Worm (Caenorhabditis elegans) whole organism, early embryonic: ENCODE data around the gene F37C12.10.

ENCODE experiments used
- ama-1 ChIP-seq: fragments of 150-350 bp; optimal IDR thresholded peaks from 2 replicates; lab custom pipeline; 2014
- ceh-13 ChIP-seq: fragments of 200-800 bp; sonication (Bioruptor generic); optimal IDR thresholded peaks from 2 replicates; lab custom pipeline; 2018; ENCODE audit warnings: mild to moderate bottlenecking, missing genetic modification characterization, missing compliant biosample characterization

DNA sequence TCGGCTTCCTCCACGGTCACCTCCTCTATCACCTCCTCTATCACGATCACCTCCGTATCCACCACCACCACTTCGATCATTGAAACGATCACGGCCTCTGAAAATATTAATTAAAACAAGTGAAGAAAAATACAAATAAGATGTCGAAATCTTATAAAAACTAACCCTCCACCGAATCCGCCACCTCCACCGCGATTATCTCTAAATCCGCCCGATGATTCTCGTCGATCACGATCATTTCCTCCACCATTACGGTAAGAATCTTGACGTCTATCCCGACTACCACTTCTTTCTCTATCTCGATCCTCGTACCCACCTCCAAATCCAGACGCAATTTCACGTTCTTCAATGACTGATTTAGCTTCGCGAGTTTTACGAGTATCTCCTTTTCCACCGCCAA, 28.9 kb downstream of the F37C12.10 start:
- TF ChIP-seq ceh-13 (GFP tag; lab: Kevin White, UChicago): no peak
- TF ChIP-seq ama-1 (lab: Kevin White, UChicago): no peak
